Fruit fly (Drosophila melanogaster): ENCODE measurements around the gene CG34132.

CG34132 gene

DNA sequence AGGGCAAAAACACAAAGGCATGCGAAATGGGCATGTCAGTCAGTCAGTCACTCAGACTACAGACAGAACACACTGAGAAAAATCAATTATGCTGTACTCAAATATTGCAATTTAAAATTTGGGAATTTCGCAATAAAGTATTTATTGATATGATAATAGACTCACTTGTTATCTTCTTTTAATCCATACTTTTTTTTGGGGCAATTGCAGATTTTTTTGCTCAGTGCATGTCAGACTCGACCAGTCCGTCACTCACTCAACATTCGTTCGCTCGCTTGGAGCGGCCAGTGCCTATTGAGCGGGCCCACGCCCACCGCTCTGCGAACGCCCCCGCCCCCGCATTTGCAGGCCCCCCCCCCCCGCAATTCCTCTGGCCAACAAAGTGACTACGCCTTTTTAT is 31.1 kb downstream of the CG34132 start (continued):
- TF ChIP-seq CG34224 (GFP tag; IDR thresholded peaks at IDR 0.05; ENCODE audit: partially characterized antibody) (no peak), bbx (GFP tag; IDR thresholded peaks at IDR 0.05; ENCODE audit: partially characterized antibody) (no peak), usp (GFP tag; optimal IDR thresholded peaks at IDR 0.05) (no peak), ERR (GFP tag; optimal IDR thresholded peaks at IDR 0.05) (no peak), pho (GFP tag; optimal IDR thresholded peaks at IDR 0.05) (peak; percentile 36), slp2 (GFP tag; optimal IDR thresholded peaks at IDR 0.05) (no peak), kay (GFP tag; optimal IDR thresholded peaks at IDR 0.05) (no peak), Poxn (GFP tag; IDR thresholded peaks at IDR 0.05) (peak; percentile 55), tio (GFP tag; optimal IDR thresholded peaks at IDR 0.05) (peak; percentile 65), PHDP (tag; optimal IDR thresholded peaks at IDR 0.05) (peak; percentile 78), CG33557 (GFP tag; optimal IDR thresholded peaks at IDR 0.05) (no peak), Hmx (GFP tag; optimal IDR thresholded peaks at IDR 0.05) (no peak), CG7987 (GFP tag; optimal IDR thresholded peaks at IDR 0.05) (no peak), CG3726 (GFP tag; IDR thresholded peaks at IDR 0.05) (peak; percentile 63; the same call in 2 of the 3 replicates), CG12659 (GFP tag; optimal IDR thresholded peaks at IDR 0.05) (peak; percentile 71), CG3847 (GFP tag; IDR thresholded peaks at IDR 0.05) (peak; percentile 79), Nf-YC (tag; optimal IDR thresholded peaks at IDR 0.05) (no peak), HLH54F (GFP tag; optimal IDR thresholded peaks at IDR 0.05) (peak; percentile 38), CHES-1-like (GFP tag; optimal IDR thresholded peaks at IDR 0.05) (peak; percentile 36), CG15601 (tag; optimal IDR thresholded peaks at IDR 0.05) (no peak), CG13775 (GFP tag; optimal IDR thresholded peaks at IDR 0.05) (peak; percentile 62), Dek (tag; optimal IDR thresholded peaks at IDR 0.05) (peak; percentile 71), CG18599 (GFP tag; optimal IDR thresholded peaks at IDR 0.05) (peak; percentile 61), Blimp-1 (GFP tag; optimal IDR thresholded peaks at IDR 0.05) (peak; percentile 10), row (GFP tag; IDR thresholded peaks at IDR 0.05) (peak; percentile 82), bowl (GFP tag; IDR thresholded peaks at IDR 0.05) (no peak), Rfx (GFP tag; IDR thresholded peaks at IDR 0.05) (peak; percentile 75), Atf3 (GFP tag; optimal IDR thresholded peaks at IDR 0.05) (peak; percentile 14), kni (GFP tag; optimal IDR thresholded peaks at IDR 0.05) (no peak), Jarid2 (GFP tag; optimal IDR thresholded peaks at IDR 0.05) (no peak), Drgx (GFP tag; IDR thresholded peaks at IDR 0.05) (peak; percentile 76), CG14441 (GFP tag; IDR thresholded peaks at IDR 0.05) (peak; percentile 79), Hsf (GFP tag; optimal IDR thresholded peaks at IDR 0.05) (peak; percentile 71), CG12744 (GFP tag; optimal IDR thresholded peaks at IDR 0.05) (no peak), pum (GFP tag; optimal IDR thresholded peaks at IDR 0.05) (peak; percentile 59), CG15479 (GFP tag; optimal IDR thresholded peaks at IDR 0.05) (no peak), CG8359 (GFP tag; optimal IDR thresholded peaks at IDR 0.05; ENCODE audit: borderline replicate concordance) (no peak), CG18011 (GFP tag; optimal IDR thresholded peaks at IDR 0.05) (peak; percentile 36), CG17361 (GFP tag; IDR thresholded peaks at IDR 0.05) (no peak), crol (GFP tag; IDR thresholded peaks at IDR 0.05) (peak; percentile 66), MBD-R2 (GFP tag; IDR thresholded peaks at IDR 0.05) (peak; percentile 63; the same call in 1 of the 2 replicates), Stat92E (GFP tag; optimal IDR thresholded peaks at IDR 0.05) (no peak), Meics (GFP tag; optimal IDR thresholded peaks at IDR 0.05) (peak; percentile 27), h (optimal IDR thresholded peaks at IDR 0.05) (no peak), otp (GFP tag; IDR thresholded peaks at IDR 0.05) (peak; percentile 62; the same call in 1 of the 3 replicates), sob (GFP tag; IDR thresholded peaks at IDR 0.05) (peak; percentile 84), sna (GFP tag; IDR thresholded peaks at IDR 0.05; ENCODE audit: partially characterized antibody) (no peak), gce (GFP tag; IDR thresholded peaks at IDR 0.05) (peak; percentile 33; the same call in 1 of the 3 replicates), ham (GFP tag; IDR thresholded peaks at IDR 0.05) (peak; percentile 53), Ets65A (GFP tag) (peak; percentile 36), dati (GFP tag; IDR thresholded peaks at IDR 0.05) (no peak)

Data from whole organism, embryonic.